Fruit fly (Drosophila melanogaster) whole organism, embryonic: ENCODE measurements around the gene sage.

Source experiments
- Ada2b ChIP-seq: fragments of 200-800 bp; sonication (Bioruptor generic); IDR thresholded peaks from 2 replicates; pipeline ENCODE4 v1.3.6; 2022; ENCODE audit warnings: missing biosample characterization, missing genetic modification characterization
- CG10274 ChIP-seq: fragments of 200-800 bp; sonication (Bioruptor generic); optimal IDR thresholded peaks from 3 replicates; lab custom pipeline; 2017; ENCODE audit warnings: missing biosample characterization, mild to moderate bottlenecking, missing genetic modification characterization
- CG11093 ChIP-seq: fragments of 200-800 bp; sonication (Bioruptor generic); IDR thresholded peaks from 3 replicates; pipeline ENCODE4 v1.3.6; 2022; ENCODE audit warnings: missing biosample characterization, missing genetic modification characterization
- CG11398 ChIP-seq: fragments of 200-800 bp; sonication (Bioruptor generic); optimal IDR thresholded peaks from 2 replicates; lab custom pipeline; 2016; ENCODE audit warnings: missing biosample characterization, missing genetic modification characterization
- CG11456 ChIP-seq: fragments of 200-800 bp; sonication (Bioruptor generic); IDR thresholded peaks from 3 replicates; pipeline ENCODE4 v1.3.6; 2022; ENCODE audit warnings: missing biosample characterization, missing genetic modification characterization
- CG12769 ChIP-seq: fragments of 200-800 bp; sonication (Bioruptor generic); optimal IDR thresholded peaks from 2 replicates; lab custom pipeline; 2019; ENCODE audit warnings: missing biosample characterization, mild to moderate bottlenecking, missing genetic modification characterization, moderate library complexity
- CG12942 ChIP-seq: fragments of 200-800 bp; sonication (Bioruptor generic); optimal IDR thresholded peaks from 3 replicates; lab custom pipeline; 2016; ENCODE audit warnings: missing biosample characterization, missing genetic modification characterization
- CG14441 ChIP-seq: fragments of 200-800 bp; sonication (Bioruptor generic); IDR thresholded peaks from 2 replicates; pipeline ENCODE4 v1.3.6; 2022; ENCODE audit warnings: missing biosample characterization, missing genetic modification characterization
- CG15269 ChIP-seq: fragments of 200-800 bp; sonication (Bioruptor generic); optimal IDR thresholded peaks from 2 replicates; lab custom pipeline; 2018; ENCODE audit warnings: missing biosample characterization, mild to moderate bottlenecking, missing genetic modification characterization, moderate library complexity
- CG16863 ChIP-seq: fragments of 200-800 bp; sonication (Bioruptor generic); optimal IDR thresholded peaks from 3 replicates; lab custom pipeline; 2016; ENCODE audit warnings: missing biosample characterization, missing genetic modification characterization
- CG17328 ChIP-seq: fragments of 200-800 bp; sonication (Bioruptor generic); IDR thresholded peaks from 2 replicates; pipeline ENCODE4 v1.3.6; 2022; ENCODE audit warnings: missing biosample characterization, missing genetic modification characterization
- CG18262 ChIP-seq: fragments of 200-800 bp; optimal IDR thresholded peaks from 3 replicates; lab custom pipeline; 2019; ENCODE audit warnings: missing biosample characterization, mild to moderate bottlenecking, missing genetic modification characterization, moderate library complexity
- CG1832 ChIP-seq: fragments of 200-800 bp; sonication (Bioruptor generic); optimal IDR thresholded peaks from 2 replicates; lab custom pipeline; 2017; ENCODE audit warnings: missing biosample characterization, mild to moderate bottlenecking, missing genetic modification characterization, inconsistent platforms
- CG18476 ChIP-seq: fragments of 200-800 bp; sonication (Bioruptor generic); optimal IDR thresholded peaks from 2 replicates; lab custom pipeline; 2016; ENCODE audit warnings: missing biosample characterization, mild to moderate bottlenecking, missing genetic modification characterization
- CG2120 ChIP-seq: fragments of 200-800 bp; sonication (Bioruptor generic); optimal IDR thresholded peaks from 3 replicates; lab custom pipeline; 2016; ENCODE audit warnings: missing biosample characterization, missing genetic modification characterization
- CG2889 ChIP-seq: fragments of 200-800 bp; sonication (Bioruptor generic); IDR thresholded peaks from 3 replicates; pipeline ENCODE4 v1.3.6; 2022; ENCODE audit warnings: missing biosample characterization, missing genetic modification characterization
- CG32532 ChIP-seq: fragments of 200-800 bp; sonication (Bioruptor generic); IDR thresholded peaks from 2 replicates; pipeline ENCODE4 v1.3.6; 2022; ENCODE audit warnings: missing biosample characterization, missing genetic modification characterization
- CG34422 ChIP-seq: fragments of 200-800 bp; sonication (Bioruptor generic); IDR thresholded peaks from 3 replicates; pipeline ENCODE4 v1.3.6; 2022; ENCODE audit warnings: missing biosample characterization, missing genetic modification characterization
- CG3726 ChIP-seq: fragments of 200-800 bp; sonication (Bioruptor generic); IDR thresholded peaks from 3 replicates; pipeline ENCODE4, ENCODE4 v1.3.6; 2022; ENCODE audit warnings: missing biosample characterization, missing genetic modification characterization
- CG3847 ChIP-seq: fragments of 200-800 bp; sonication (Bioruptor generic); IDR thresholded peaks from 2 replicates; pipeline ENCODE4 v1.3.6; 2022; ENCODE audit warnings: missing biosample characterization, missing genetic modification characterization
- CG4360 ChIP-seq: fragments of 200-800 bp; sonication (Bioruptor generic); IDR thresholded peaks from 2 replicates; pipeline ENCODE4 v1.3.6; 2022; ENCODE audit warnings: missing biosample characterization, missing genetic modification characterization
- CG6175 ChIP-seq: fragments of 200-800 bp; sonication (Bioruptor generic); IDR thresholded peaks from 3 replicates; pipeline ENCODE4 v1.3.6; 2022; ENCODE audit warnings: missing biosample characterization, missing genetic modification characterization
- CG6689 ChIP-seq: fragments of 200-800 bp; sonication (Bioruptor generic); IDR thresholded peaks from 2 replicates; pipeline ENCODE4 v1.3.6; 2022; ENCODE audit warnings: missing biosample characterization, missing genetic modification characterization
- CG8388 ChIP-seq: fragments of 200-800 bp; sonication (Bioruptor generic); optimal IDR thresholded peaks from 2 replicates; lab custom pipeline; 2019; ENCODE audit warnings: missing biosample characterization, mild to moderate bottlenecking, missing genetic modification characterization, moderate library complexity
- Dad ChIP-seq: fragments of 200-800 bp; sonication (Bioruptor generic); optimal IDR thresholded peaks from 3 replicates; lab custom pipeline; 2016; ENCODE audit warnings: missing biosample characterization, missing genetic modification characterization
- Deaf1 ChIP-seq: fragments of 200-800 bp; optimal IDR thresholded peaks from 3 replicates; lab custom pipeline; 2019; ENCODE audit warnings: missing biosample characterization, mild to moderate bottlenecking, missing genetic modification characterization, moderate library complexity
- E2f2 ChIP-seq: fragments of 200-800 bp; sonication (Bioruptor generic); IDR thresholded peaks from 2 replicates; pipeline ENCODE4 v1.3.6; 2022; ENCODE audit warnings: missing biosample characterization, missing genetic modification characterization
- Fer3 ChIP-seq: fragments of 200-800 bp; sonication (Bioruptor generic); optimal IDR thresholded peaks from 2 replicates; lab custom pipeline; 2018; ENCODE audit warnings: missing biosample characterization, mild to moderate bottlenecking, missing genetic modification characterization, moderate library complexity
- Hr51 ChIP-seq, 2 experiments: fragments of 200-800 bp; sonication (Bioruptor generic); optimal IDR thresholded peaks; 2 replicates in 1 of 2; 3 replicates in 1 of 2; lab custom pipeline; 2016 to 2018; ENCODE audit warnings: missing biosample characterization in 2 of 2, missing genetic modification characterization in 2 of 2, mild to moderate bottlenecking in 1 of 2, moderate library complexity in 1 of 2
- Kr ChIP-seq: fragments of 200-800 bp; sonication (Bioruptor generic); optimal IDR thresholded peaks from 2 replicates; lab custom pipeline; 2017; ENCODE audit warnings: missing biosample characterization, mild to moderate bottlenecking, missing genetic modification characterization
- Optix ChIP-seq: fragments of 200-800 bp; sonication (Bioruptor generic); IDR thresholded peaks from 3 replicates; pipeline ENCODE4 v1.3.6; 2022; ENCODE audit warnings: missing biosample characterization, missing genetic modification characterization
- Ptx1 ChIP-seq: fragments of 200-800 bp; sonication (Bioruptor generic); IDR thresholded peaks from 2 replicates; pipeline ENCODE4 v1.3.6; 2022; ENCODE audit warnings: missing biosample characterization, missing genetic modification characterization
- Six4 ChIP-seq: fragments of 200-800 bp; sonication (Bioruptor generic); optimal IDR thresholded peaks from 2 replicates; lab custom pipeline; 2016; ENCODE audit warnings: missing biosample characterization, missing genetic modification characterization
- al ChIP-seq: fragments of 200-800 bp; sonication (Bioruptor generic); IDR thresholded peaks from 2 replicates; pipeline ENCODE4 v1.3.6; 2022; ENCODE audit warnings: missing biosample characterization, missing genetic modification characterization
- ara ChIP-seq: fragments of 200-800 bp; sonication (Bioruptor generic); IDR thresholded peaks from 2 replicates; pipeline ENCODE4 v1.3.6; 2022; ENCODE audit warnings: missing biosample characterization, missing genetic modification characterization
- cg ChIP-seq: fragments of 200-800 bp; sonication (Bioruptor generic); optimal IDR thresholded peaks from 3 replicates; lab custom pipeline; 2019; ENCODE audit warnings: missing biosample characterization, mild to moderate bottlenecking, missing genetic modification characterization, moderate library complexity
- chn ChIP-seq: fragments of 200-800 bp; sonication (Bioruptor generic); optimal IDR thresholded peaks from 2 replicates; lab custom pipeline; 2016; ENCODE audit warnings: missing biosample characterization, missing genetic modification characterization
- crc ChIP-seq: fragments of 200-800 bp; sonication (Bioruptor generic); optimal IDR thresholded peaks from 2 replicates; lab custom pipeline; 2016; ENCODE audit warnings: missing biosample characterization, missing genetic modification characterization
- esg ChIP-seq: fragments of 200-800 bp; sonication (Bioruptor generic); conservative IDR thresholded peaks from 2 replicates; pipeline ENCODE4 v1.3.6; 2022; ENCODE audit warnings: missing biosample characterization, missing genetic modification characterization
- eve ChIP-seq, 2 experiments: fragments of >200 bp; optimal IDR thresholded peaks; 2 replicates each; lab custom pipeline; 2017; ENCODE audit warnings: missing biosample characterization in 2 of 2, missing genetic modification characterization in 2 of 2
- hb ChIP-seq: fragments of 200-800 bp; sonication (Bioruptor generic); IDR thresholded peaks from 3 replicates; pipeline ENCODE4 v1.3.6; 2022; ENCODE audit warnings: missing biosample characterization, missing genetic modification characterization; ENCODE audit not compliant: partially characterized antibody
- hkb ChIP-seq, 2 experiments: fragments of 200-800 bp in 1 of 2; fragments of >200 bp in 1 of 2; sonication (Bioruptor generic) in 1 of 2; IDR thresholded peaks in 1 of 2; optimal IDR thresholded peaks in 1 of 2; 2 replicates each; pipeline versions ENCODE4 v1.3.6 to Lab custom; 2017 to 2022; ENCODE audit warnings: missing biosample characterization in 1 of 2, missing genetic modification characterization in 1 of 2
- inv ChIP-seq: fragments of 200-800 bp; sonication (Bioruptor generic); IDR thresholded peaks from 2 replicates; pipeline ENCODE4 v1.3.6; 2022; ENCODE audit warnings: missing biosample characterization, missing genetic modification characterization; ENCODE audit not compliant: partially characterized antibody
- jumu ChIP-seq: fragments of 200-800 bp; sonication (Bioruptor generic); optimal IDR thresholded peaks from 3 replicates; lab custom pipeline; 2016; ENCODE audit warnings: missing biosample characterization, missing genetic modification characterization
- pfk ChIP-seq: fragments of 200-800 bp; sonication (Bioruptor generic); optimal IDR thresholded peaks from 2 replicates; lab custom pipeline; 2018; ENCODE audit warnings: missing biosample characterization, mild to moderate bottlenecking, missing genetic modification characterization, moderate library complexity
- ro ChIP-seq: fragments of 200-800 bp; sonication (Bioruptor generic); IDR thresholded peaks from 2 replicates; pipeline ENCODE4 v1.3.6; 2022; ENCODE audit warnings: missing biosample characterization, missing genetic modification characterization
- tna ChIP-seq: fragments of 200-800 bp; sonication (Bioruptor generic); IDR thresholded peaks from 2 replicates; pipeline ENCODE4 v1.3.6; 2022; ENCODE audit warnings: missing biosample characterization, missing genetic modification characterization; ENCODE audit not compliant: partially characterized antibody
- tx ChIP-seq: fragments of 200-800 bp; sonication (Bioruptor generic); optimal IDR thresholded peaks from 2 replicates; lab custom pipeline; 2016; ENCODE audit warnings: missing biosample characterization, missing genetic modification characterization
- zfh1 ChIP-seq: fragments of 200-800 bp; sonication (Bioruptor generic); IDR thresholded peaks from 3 replicates; pipeline ENCODE4 v1.3.6; 2022; ENCODE audit warnings: missing biosample characterization, missing genetic modification characterization
- zfh2 ChIP-seq: fragments of 200-800 bp; sonication (Bioruptor generic); optimal IDR thresholded peaks from 2 replicates; lab custom pipeline; 2016; ENCODE audit warnings: missing biosample characterization, missing genetic modification characterization

Gene sage

DNA sequence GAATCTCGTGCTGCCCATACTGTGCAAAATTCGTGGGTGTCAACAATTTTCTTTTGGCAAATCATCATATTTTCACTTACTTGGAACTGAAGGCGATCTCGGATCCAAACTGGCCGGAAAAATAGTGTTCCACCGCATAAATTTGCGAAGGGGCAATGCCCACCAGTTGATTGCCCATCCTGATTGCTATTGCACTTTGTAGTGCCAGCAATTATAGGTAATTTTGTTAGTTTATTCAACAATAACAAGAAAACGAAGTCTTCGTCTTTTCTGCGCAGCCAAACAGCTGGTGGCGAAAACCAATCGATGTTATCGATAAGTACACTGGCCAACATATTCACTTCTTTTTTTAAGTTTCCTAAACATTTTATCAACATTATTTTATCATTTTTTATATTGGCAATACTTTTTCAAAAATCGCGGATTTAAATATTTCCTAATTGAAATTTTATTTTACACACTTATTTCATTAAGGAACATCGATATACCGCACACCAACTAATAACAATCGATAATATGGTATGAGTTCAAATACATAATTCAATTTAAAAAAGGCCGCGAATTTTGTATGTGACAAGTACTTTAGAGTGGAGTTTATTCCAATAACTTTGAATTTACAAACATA, 18.3 kb downstream of the sage start, which contains the start of gene Vps15 (continued):
- TF ChIP-seq CG34422 (GFP tag; lab: Robert Waterston, UW), result peak; percentile 54; the same call in 1 of the 3 replicates
- TF ChIP-seq ro (GFP tag; lab: Robert Waterston, UW), result no peak
- TF ChIP-seq CG11398 (GFP tag; lab: Kevin White, UChicago), result peak; percentile 41
- peak; percentile 54 for TF ChIP-seq esg (GFP tag; lab: Robert Waterston, UW)
- TF ChIP-seq Ada2b (GFP tag; lab: Robert Waterston, UW), result peak; percentile 60
- TF ChIP-seq CG11093 (GFP tag; lab: Robert Waterston, UW), result no peak
- TF ChIP-seq ara, result peak; percentile 45; the same call in 1 of the 2 replicates
- peak; percentile 81 for TF ChIP-seq zfh1
- no peak for TF ChIP-seq cg
- peak; percentile 93 for TF ChIP-seq E2f2 (GFP tag; lab: Robert Waterston, UW)
- TF ChIP-seq al, result peak; percentile 75
- peak; percentile 29 for TF ChIP-seq tx (GFP tag; lab: Kevin White, UChicago)
- 0 out of 3 replicates have a peak, but pooled peaks have one; percentile 5 for TF ChIP-seq CG11456
- peak; percentile 53 for TF ChIP-seq CG12942 (GFP tag; lab: Kevin White, UChicago)
- peak; percentile 69 for TF ChIP-seq Six4 (GFP tag; lab: Kevin White, UChicago)
- no peak for TF ChIP-seq CG6175
- TF ChIP-seq CG12769 (tag; lab: Kevin White, UChicago), result peak; percentile 65
- TF ChIP-seq hkb (optimal IDR thresholded peaks at IDR 0.05; lab: Kevin White, UChicago), result no peak
- TF ChIP-seq hkb (GFP tag; IDR thresholded peaks at IDR 0.05; lab: Robert Waterston, UW), result peak; percentile 75
- TF ChIP-seq hb (GFP tag; lab: Robert Waterston, UW), result peak; percentile 82
- TF ChIP-seq CG16863 (GFP tag; lab: Kevin White, UChicago), result peak; percentile 23
- peak; percentile 37 for TF ChIP-seq zfh2 (GFP tag; lab: Kevin White, UChicago)
- TF ChIP-seq Kr (GFP tag; lab: Kevin White, UChicago), result no peak
- peak; percentile 77; the same call in 1 of the 2 replicates for TF ChIP-seq tna (GFP tag; lab: Robert Waterston, UW)
- peak; percentile 66 for TF ChIP-seq Deaf1 (tag; lab: Kevin White, UChicago)
- TF ChIP-seq Dad (GFP tag; lab: Kevin White, UChicago), result peak; percentile 67
- peak; percentile 66 for TF ChIP-seq inv
- no peak for TF ChIP-seq CG10274
- TF ChIP-seq CG32532 (GFP tag; lab: Robert Waterston, UW), result peak; percentile 80
- TF ChIP-seq CG15269, result peak; percentile 83
- peak; percentile 44 for TF ChIP-seq CG14441
- TF ChIP-seq CG1832 (GFP tag; lab: Kevin White, UChicago), result no peak
- TF ChIP-seq CG8388 (GFP tag; lab: Kevin White, UChicago), result peak; percentile 76
- TF ChIP-seq eve (GFP tag; optimal IDR thresholded peaks at IDR 0.05; lab: Kevin White, UChicago), result no peak
- peak; percentile 36 for TF ChIP-seq crc (GFP tag; lab: Kevin White, UChicago)
- TF ChIP-seq CG17328 (GFP tag; lab: Robert Waterston, UW), result peak; percentile 80
- TF ChIP-seq Ptx1, result peak; percentile 78
- TF ChIP-seq CG18476 (GFP tag; lab: Kevin White, UChicago), result peak; percentile 74
- TF ChIP-seq CG2889, result peak; percentile 89
- TF ChIP-seq CG3726 (GFP tag; lab: Robert Waterston, UW), result 0 out of 3 replicates have a peak, but pooled peaks have one; percentile 37
- peak; percentile 33 for TF ChIP-seq jumu (GFP tag; lab: Kevin White, UChicago)
- TF ChIP-seq Hr51 (GFP tag; optimal IDR thresholded peaks at IDR 0.05; lab: Kevin White, UChicago), result peak; percentile 44 to 83
- TF ChIP-seq CG2120 (GFP tag; lab: Kevin White, UChicago), result peak; percentile 88
- TF ChIP-seq CG3847 (GFP tag; lab: Robert Waterston, UW), result peak; percentile 62
- TF ChIP-seq CG6689, result peak; percentile 65
- TF ChIP-seq Optix (GFP tag; lab: Robert Waterston, UW), result no peak
- TF ChIP-seq CG4360, result 0 out of 2 replicates have a peak, but pooled peaks have one; percentile 20
- peak; percentile 82 for TF ChIP-seq Fer3 (tag; lab: Kevin White, UChicago)
- TF ChIP-seq CG18262 (tag; lab: Kevin White, UChicago), result peak; percentile 84
- peak; percentile 42 for TF ChIP-seq chn (GFP tag; lab: Kevin White, UChicago)
- TF ChIP-seq pfk (GFP tag; lab: Kevin White, UChicago), result no peak
